Worm (Caenorhabditis elegans) whole organism, late embryonic: ENCODE measurements around the gene Y7A5A.8.

Source experiments
- K09A11.1 ChIP-seq: sonication (generic microtip); optimal IDR thresholded peaks from 2 replicates; lab custom pipeline; 2017; ENCODE audit warnings: antibody characterized with exemption, mild to moderate bottlenecking, missing genetic modification characterization, missing compliant biosample characterization; ENCODE audit not compliant: insufficient read depth
- ceh-14 ChIP-seq: sonication (generic microtip); optimal IDR thresholded peaks from 2 replicates; lab custom pipeline; 2016; ENCODE audit warnings: missing genotype, missing genetic modification characterization, missing compliant biosample characterization
- dve-1 ChIP-seq: sonication (generic microtip); optimal IDR thresholded peaks from 2 replicates; lab custom pipeline; 2017; ENCODE audit warnings: antibody characterized with exemption, mild to moderate bottlenecking, missing genetic modification characterization, missing compliant biosample characterization
- pha-4 ChIP-seq: fragments of 150-350 bp; optimal IDR thresholded peaks from 2 replicates; lab custom pipeline; 2018; ENCODE audit warnings: missing biosample characterization, missing genetic modification reagents, missing genetic modification characterization
- tbx-2 ChIP-seq: sonication (generic microtip); optimal IDR thresholded peaks from 2 replicates; lab custom pipeline; 2016; ENCODE audit warnings: missing genetic modification characterization, missing compliant biosample characterization
- unc-86 ChIP-seq: sonication (generic microtip); optimal IDR thresholded peaks from 2 replicates; lab custom pipeline; 2016; ENCODE audit warnings: missing genetic modification characterization, missing compliant biosample characterization
- zip-5 ChIP-seq: sonication (generic microtip); optimal IDR thresholded peaks from 2 replicates; lab custom pipeline; 2016; ENCODE audit warnings: missing genetic modification characterization, missing compliant biosample characterization

DNA sequence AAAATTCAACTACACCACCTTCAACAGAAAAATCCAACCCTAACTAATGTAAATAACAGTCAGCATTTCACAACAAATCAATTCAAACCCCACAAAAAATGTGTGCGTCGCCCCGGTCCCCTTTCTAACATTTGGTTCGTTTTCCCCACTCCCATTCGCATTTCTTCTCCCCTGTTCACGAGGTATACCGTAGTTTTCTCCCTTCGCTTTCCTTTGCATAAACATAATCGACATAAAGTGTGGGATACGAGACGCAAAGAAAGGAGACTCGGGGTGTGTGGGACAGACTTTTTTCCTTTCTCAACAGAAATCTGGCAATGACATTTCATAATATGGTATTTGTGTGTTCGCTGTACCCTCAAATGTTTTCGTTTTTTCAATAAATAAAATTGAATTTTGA is 11.0 kb upstream of the Y7A5A.8 start:
- TF ChIP-seq dve-1 (tag; lab: Kevin White, UChicago) (no peak), K09A11.1 (tag; lab: Kevin White, UChicago) (no peak), ceh-14 (no peak), pha-4 (tag; lab: Kevin White, UChicago) (no peak), zip-5 (tag; lab: Kevin White, UChicago) (no peak), unc-86 (tag; lab: Kevin White, UChicago) (no peak), tbx-2 (tag; lab: Kevin White, UChicago) (no peak)
